Fruit fly (Drosophila melanogaster) whole organism, adult: ENCODE data around the gene CG7409.

ENCODE experiments used
- CG11617 ChIP-seq: fragments of 200-800 bp; sonication (Bioruptor generic); optimal IDR thresholded peaks from 2 replicates; lab custom pipeline; 2017; ENCODE audit warnings: mild to moderate bottlenecking, missing biosample characterization, missing genetic modification reagents, missing genetic modification characterization
- CG12768 ChIP-seq: fragments of 200-800 bp; sonication (Bioruptor generic); optimal IDR thresholded peaks from 2 replicates; lab custom pipeline; 2017; ENCODE audit warnings: missing biosample characterization, missing genetic modification characterization, mild to moderate bottlenecking, moderate library complexity, missing genetic modification reagents
- CG14711 ChIP-seq: fragments of 200-800 bp; sonication (Bioruptor generic); optimal IDR thresholded peaks from 2 replicates; lab custom pipeline; 2018; ENCODE audit warnings: missing biosample characterization, mild to moderate bottlenecking, missing genetic modification characterization, moderate library complexity
- CG1620 ChIP-seq: fragments of 200-800 bp; sonication (Bioruptor generic); optimal IDR thresholded peaks from 2 replicates; lab custom pipeline; 2016; ENCODE audit warnings: missing biosample characterization, missing genetic modification characterization
- CG33017 ChIP-seq: fragments of 200-800 bp; sonication (Bioruptor generic); optimal IDR thresholded peaks from 2 replicates; lab custom pipeline; 2018; ENCODE audit warnings: missing biosample characterization, mild to moderate bottlenecking, missing genetic modification characterization, moderate library complexity
- CG5204 ChIP-seq: fragments of 200-800 bp; sonication (Bioruptor generic); optimal IDR thresholded peaks from 2 replicates; lab custom pipeline; 2016; ENCODE audit warnings: missing biosample characterization, missing genetic modification characterization
- CG7045 ChIP-seq: fragments of 200-800 bp; sonication (Bioruptor generic); optimal IDR thresholded peaks from 2 replicates; lab custom pipeline; 2017; ENCODE audit warnings: missing biosample characterization, mild to moderate bottlenecking, missing genetic modification characterization
- CG7101 ChIP-seq: fragments of 200-800 bp; sonication (Bioruptor generic); optimal IDR thresholded peaks from 2 replicates; lab custom pipeline; 2018; ENCODE audit warnings: missing biosample characterization, mild to moderate bottlenecking, missing genetic modification characterization, moderate library complexity
- Clk ChIP-seq: fragments of 200-800 bp; sonication (Bioruptor generic); optimal IDR thresholded peaks from 2 replicates; lab custom pipeline; 2017; ENCODE audit warnings: missing biosample characterization, missing genetic modification characterization
- Crg-1 ChIP-seq: fragments of 200-800 bp; sonication (Bioruptor generic); optimal IDR thresholded peaks from 2 replicates; lab custom pipeline; 2016; ENCODE audit warnings: missing biosample characterization, missing genetic modification characterization
- Hr96 ChIP-seq: fragments of 200-800 bp; sonication (Bioruptor generic); optimal IDR thresholded peaks from 2 replicates; lab custom pipeline; 2016; ENCODE audit warnings: missing biosample characterization, missing genetic modification characterization
- Mnt ChIP-seq: fragments of 200-800 bp; sonication (Bioruptor generic); optimal IDR thresholded peaks from 2 replicates; lab custom pipeline; 2016; ENCODE audit warnings: missing biosample characterization, mild to moderate bottlenecking, missing genetic modification characterization
- bab1 ChIP-seq: fragments of 200-800 bp; sonication (Bioruptor generic); optimal IDR thresholded peaks from 3 replicates; lab custom pipeline; 2019; ENCODE audit warnings: missing biosample characterization, mild to moderate bottlenecking, missing genetic modification characterization, moderate library complexity
- cic ChIP-seq: fragments of 200-800 bp; sonication (Bioruptor generic); optimal IDR thresholded peaks from 2 replicates; lab custom pipeline; 2017; ENCODE audit warnings: missing biosample characterization, mild to moderate bottlenecking, missing genetic modification characterization, moderate library complexity
- cnc ChIP-seq, 2 experiments: fragments of >200 bp; optimal IDR thresholded peaks; 2 replicates each; lab custom pipeline; 2017
- kay ChIP-seq: fragments of 200-800 bp; sonication (Bioruptor generic); peaks from one replicate; lab custom pipeline; 2016; ENCODE audit warnings: missing biosample characterization, missing genetic modification characterization, borderline replicate concordance
- ovo ChIP-seq: fragments of 200-800 bp; sonication (Bioruptor generic); optimal IDR thresholded peaks from 2 replicates; lab custom pipeline; 2016; ENCODE audit warnings: missing biosample characterization, missing genetic modification characterization
- pad ChIP-seq: fragments of 200-800 bp; sonication (Bioruptor generic); optimal IDR thresholded peaks from 3 replicates; lab custom pipeline; 2017; ENCODE audit warnings: missing biosample characterization, missing genetic modification characterization, mild to moderate bottlenecking, moderate library complexity, missing genetic modification reagents
- tj ChIP-seq: fragments of 200-800 bp; sonication (Bioruptor generic); optimal IDR thresholded peaks from 3 replicates; lab custom pipeline; 2017; ENCODE audit warnings: missing biosample characterization, mild to moderate bottlenecking, missing genetic modification characterization, moderate library complexity
- toe ChIP-seq: fragments of 200-800 bp; sonication (Bioruptor generic); optimal IDR thresholded peaks from 2 replicates; lab custom pipeline; 2016; ENCODE audit warnings: missing biosample characterization, missing genetic modification characterization

The CG7409 gene

dm6 chr3L:7742941-7743340 is 11.3 kb upstream of the CG7409 start, which contains the start of gene Snmp2:
TSS of gene Snmp2 (minus strand) at chr3L:7743041.
- TF ChIP-seq Clk (GFP tag; lab: Kevin White, UChicago), result no peak
- TF ChIP-seq CG1620, result no peak
- no peak for TF ChIP-seq CG7101 (tag; lab: Kevin White, UChicago)
- TF ChIP-seq kay, result no peak
- no peak for TF ChIP-seq CG5204 (GFP tag; lab: Kevin White, UChicago)
- TF ChIP-seq CG7045 (GFP tag; lab: Kevin White, UChicago), result no peak
- TF ChIP-seq pad (GFP tag; lab: Kevin White, UChicago), result no peak
- TF ChIP-seq CG11617 (GFP tag; lab: Kevin White, UChicago), result no peak
- TF ChIP-seq Hr96, result no peak

DNA sequence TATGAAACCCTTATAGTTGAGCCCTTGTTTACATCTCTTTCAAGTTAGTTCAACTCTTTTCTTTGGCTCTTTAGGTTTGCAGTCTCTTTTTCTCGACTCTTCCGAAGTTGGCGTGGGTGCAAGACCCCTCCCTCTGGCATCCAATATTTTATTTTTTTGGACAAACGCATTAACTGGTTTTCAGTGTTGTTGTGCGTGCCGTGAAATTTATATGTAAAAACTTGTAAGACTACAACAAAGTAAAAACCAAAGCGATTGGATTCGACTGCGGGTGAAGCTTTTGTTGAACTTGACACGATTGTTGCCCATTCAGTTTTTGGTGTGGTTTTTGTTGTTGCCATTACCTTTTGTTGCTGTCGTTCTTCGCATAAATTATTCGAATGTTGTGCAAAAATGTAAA is 10.5 kb upstream of the CG7409 start:
- TF ChIP-seq CG7045 (GFP tag; lab: Kevin White, UChicago) (no peak), Hr96 (no peak)

- TF ChIP-seq Mnt (GFP tag; lab: Kevin White, UChicago) (no peak), CG1620 (no peak), toe (GFP tag; lab: Kevin White, UChicago) (no peak), cnc (optimal IDR thresholded peaks at IDR 0.05; lab: Kevin White, UChicago) (no peak)
Measured at dm6 chr3L:7747044-7747443, 7.2 kb upstream of the CG7409 start, which contains the start of gene CG13685. TSS of gene CG13685 (plus strand) at chr3L:7747344.

- TF ChIP-seq Mnt (GFP tag; lab: Kevin White, UChicago) (no peak), Hr96 (no peak), CG11617 (GFP tag; lab: Kevin White, UChicago) (no peak), CG12768 (no peak), CG7045 (GFP tag; lab: Kevin White, UChicago) (no peak), cnc (optimal IDR thresholded peaks at IDR 0.05; lab: Kevin White, UChicago) (no peak), ovo (no peak), CG33017 (tag; lab: Kevin White, UChicago) (no peak), tj (GFP tag; lab: Kevin White, UChicago) (no peak), Clk (GFP tag; lab: Kevin White, UChicago) (no peak), CG1620 (no peak), CG14711 (tag; lab: Kevin White, UChicago) (no peak)
Measured at dm6 chr3L:7759835-7760780, 5.9 kb downstream of the CG7409 start, which contains the start of gene Hn. TSS of gene Hn (plus strand) at chr3L:7760453.

DNA sequence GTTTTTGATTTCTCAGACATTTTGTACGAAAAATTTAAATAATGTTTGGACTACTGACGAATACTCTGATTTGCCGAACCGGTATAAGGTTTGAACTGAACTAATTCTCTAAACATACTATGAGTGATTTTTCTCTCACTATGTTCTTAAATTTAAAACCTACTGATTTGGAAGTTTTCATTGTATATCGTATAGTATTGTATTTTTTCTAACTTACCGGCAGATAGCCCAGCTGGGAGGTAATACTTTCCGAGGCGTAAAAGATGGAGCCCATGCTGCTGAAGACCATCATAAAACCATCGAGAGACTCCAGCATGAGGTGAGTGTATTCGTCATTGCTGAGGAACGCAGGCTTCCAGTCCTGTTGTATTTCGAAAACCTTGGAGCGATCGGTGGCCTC is 14.0 kb downstream of the CG7409 start, which contains the start of gene CG32371:
Gene CG32371 (minus strand): TSS at position 101 of the 400 bp plus-strand sequence.
- TF ChIP-seq Crg-1 (GFP tag; lab: Kevin White, UChicago), result no peak
- no peak for TF ChIP-seq CG1620
- TF ChIP-seq pad (GFP tag; lab: Kevin White, UChicago), result no peak
- no peak for TF ChIP-seq CG14711 (tag; lab: Kevin White, UChicago)
- no peak for TF ChIP-seq CG12768
- no peak for TF ChIP-seq kay
- TF ChIP-seq toe (GFP tag; lab: Kevin White, UChicago), result no peak
- TF ChIP-seq CG7045 (GFP tag; lab: Kevin White, UChicago), result no peak
- TF ChIP-seq cic, result no peak
- TF ChIP-seq ovo, result no peak
- no peak for TF ChIP-seq CG33017 (tag; lab: Kevin White, UChicago)
- TF ChIP-seq CG11617 (GFP tag; lab: Kevin White, UChicago), result no peak
- no peak for TF ChIP-seq Hr96
- no peak for TF ChIP-seq bab1 (GFP tag; lab: Kevin White, UChicago)
- TF ChIP-seq tj (GFP tag; lab: Kevin White, UChicago), result no peak
- TF ChIP-seq CG7101 (tag; lab: Kevin White, UChicago), result no peak

DNA sequence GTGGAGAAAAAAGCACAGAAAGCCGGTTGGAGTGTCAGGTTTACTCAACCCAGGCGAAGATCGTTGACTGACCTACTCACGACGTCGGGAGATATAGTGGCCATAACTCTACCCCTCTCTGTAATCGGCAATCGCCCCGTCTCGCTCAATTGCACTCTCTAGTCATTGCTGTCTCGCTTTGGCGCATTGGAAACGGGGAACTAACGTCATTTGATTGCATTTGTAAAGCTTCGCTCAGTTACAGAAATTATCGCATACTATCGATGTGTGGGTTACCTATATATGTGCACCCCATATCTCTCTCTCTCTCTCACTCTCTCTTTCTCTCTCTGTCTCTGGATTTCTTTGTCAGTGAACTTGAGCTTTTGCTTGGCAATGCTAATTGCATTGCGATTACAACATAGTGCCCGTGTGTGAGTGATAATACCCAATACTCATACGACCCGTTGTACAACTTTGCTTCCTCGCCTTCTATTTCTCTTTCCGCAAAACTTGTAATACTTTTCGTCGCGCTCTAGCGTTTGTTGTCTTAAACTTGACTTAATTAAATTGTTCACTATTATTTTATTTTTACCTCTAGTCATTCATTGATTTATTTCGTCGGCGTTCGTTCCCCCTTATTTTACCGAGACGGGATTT is 18.1 kb downstream of the CG7409 start:
- TF ChIP-seq CG5204 (GFP tag; lab: Kevin White, UChicago) (no peak), Clk (GFP tag; lab: Kevin White, UChicago) (peak; percentile 70), Crg-1 (GFP tag; lab: Kevin White, UChicago) (no peak), pad (GFP tag; lab: Kevin White, UChicago) (peak; percentile 100), CG12768 (peak; percentile 65), Hr96 (no peak), CG1620 (no peak), cic (peak; percentile 99), ovo (no peak), CG7101 (tag; lab: Kevin White, UChicago) (peak; percentile 28), CG7045 (GFP tag; lab: Kevin White, UChicago) (no peak), Mnt (GFP tag; lab: Kevin White, UChicago) (peak; percentile 62), cnc (optimal IDR thresholded peaks at IDR 0.05; lab: Kevin White, UChicago) (no peak), bab1 (GFP tag; lab: Kevin White, UChicago) (no peak), kay (peak; percentile 88), CG11617 (GFP tag; lab: Kevin White, UChicago) (no peak), CG33017 (tag; lab: Kevin White, UChicago) (peak; percentile 23), tj (GFP tag; lab: Kevin White, UChicago) (peak; percentile 71), toe (GFP tag; lab: Kevin White, UChicago) (no peak), CG14711 (tag; lab: Kevin White, UChicago) (no peak)
